Worm (Caenorhabditis elegans) whole organism, L4 larva: Measurements from ENCODE around the gene R09E10.8.

Experiments
- F10B5.3 ChIP-seq: sonication (generic microtip); optimal IDR thresholded peaks from 2 replicates; lab custom pipeline; 2016; ENCODE audit warnings: mild to moderate bottlenecking, missing genetic modification characterization, missing compliant biosample characterization
- F26F4.8 ChIP-seq: fragments of 200-800 bp; sonication (Bioruptor generic); conservative IDR thresholded peaks from 2 replicates; pipeline ENCODE4 v1.3.6; 2022; ENCODE audit warnings: missing genetic modification characterization, missing compliant biosample characterization
- R02D3.7 ChIP-seq: fragments of 150-350 bp; sonication (generic microtip); optimal IDR thresholded peaks from 3 replicates; lab custom pipeline; 2014; ENCODE audit warnings: missing biosample characterization, missing genetic modification characterization
- T26A8.4 ChIP-seq: fragments of 200-800 bp; sonication (Bioruptor generic); IDR thresholded peaks from 2 replicates; pipeline ENCODE4 v1.3.6; 2022; ENCODE audit warnings: missing genetic modification characterization, missing compliant biosample characterization
- ZK546.5 ChIP-seq, 2 experiments: sonication (generic microtip); optimal IDR thresholded peaks; 2 replicates each; lab custom pipeline; 2017; ENCODE audit warnings: missing biosample characterization in 2 of 2, missing genetic modification characterization in 2 of 2
- aha-1 ChIP-seq: fragments of 150-350 bp; peaks from one replicate; lab custom pipeline; 2014; ENCODE audit warnings: missing biosample characterization, missing genetic modification characterization
- aly-2 ChIP-seq: sonication (generic microtip); optimal IDR thresholded peaks from 2 replicates; lab custom pipeline; 2018; ENCODE audit warnings: missing biosample characterization, missing genetic modification characterization
- arid-1 ChIP-seq: fragments of 200-800 bp; sonication (Bioruptor generic); conservative IDR thresholded peaks from 2 replicates; pipeline ENCODE4 v1.3.6; 2022; ENCODE audit warnings: missing genetic modification reagents, missing genetic modification characterization, missing compliant biosample characterization
- attf-4 ChIP-seq: sonication (generic microtip); optimal IDR thresholded peaks from 3 replicates; lab custom pipeline; 2017; ENCODE audit warnings: missing biosample characterization, missing genetic modification characterization
- daf-19 ChIP-seq: fragments of 200-800 bp; sonication (Bioruptor generic); conservative IDR thresholded peaks from 2 replicates; pipeline ENCODE4 v1.3.6; 2022; ENCODE audit warnings: missing genetic modification characterization, missing compliant biosample characterization
- dmd-8 ChIP-seq: fragments of 200-800 bp; sonication (Bioruptor generic); IDR thresholded peaks from 2 replicates; pipeline ENCODE4 v1.3.6; 2022; ENCODE audit warnings: missing genetic modification characterization, missing compliant biosample characterization
- dpl-1 ChIP-seq: fragments of 150-350 bp; optimal IDR thresholded peaks from 2 replicates; lab custom pipeline; 2014; ENCODE audit warnings: missing biosample characterization, missing genetic modification reagents, missing genetic modification characterization
- duxl-1 ChIP-seq: sonication (generic microtip); optimal IDR thresholded peaks from 2 replicates; lab custom pipeline; 2016; ENCODE audit warnings: mild to moderate bottlenecking, missing genetic modification characterization, moderate library complexity, missing compliant biosample characterization; ENCODE audit not compliant: poor library complexity
- dve-1 ChIP-seq: sonication (generic microtip); optimal IDR thresholded peaks from 2 replicates; lab custom pipeline; 2017; ENCODE audit warnings: antibody characterized with exemption, mild to moderate bottlenecking, missing genetic modification characterization, missing compliant biosample characterization; ENCODE audit not compliant: insufficient read depth
- hlh-11 ChIP-seq: fragments of 200-800 bp; sonication (Bioruptor generic); optimal IDR thresholded peaks from 2 replicates; lab custom pipeline; 2018; ENCODE audit warnings: mild to moderate bottlenecking, missing genetic modification characterization, missing compliant biosample characterization
- hlh-30 ChIP-seq: sonication (generic microtip); optimal IDR thresholded peaks from 2 replicates; lab custom pipeline; 2017; ENCODE audit warnings: antibody characterized with exemption, mild to moderate bottlenecking, missing genetic modification characterization, missing compliant biosample characterization; ENCODE audit not compliant: insufficient read depth
- hmg-1.1 ChIP-seq: fragments of 200-800 bp; sonication (Bioruptor generic); IDR thresholded peaks from 2 replicates; pipeline ENCODE4 v1.3.6; 2022; ENCODE audit warnings: missing genetic modification reagents, missing genetic modification characterization, missing compliant biosample characterization
- lin-38 ChIP-seq: fragments of 200-800 bp; sonication (Bioruptor generic); IDR thresholded peaks from 2 replicates; pipeline ENCODE4 v1.3.6; 2022; ENCODE audit warnings: missing genetic modification reagents, missing genetic modification characterization, missing compliant biosample characterization
- mdl-1 ChIP-seq, 2 experiments: fragments of 150-350 bp in 1 of 2; sonication (generic microtip) in 1 of 2; optimal IDR thresholded peaks; 2 replicates each; lab custom pipeline; 2014 to 2017; ENCODE audit warnings: missing biosample characterization in 2 of 2, missing genetic modification characterization in 2 of 2
- mep-1 ChIP-seq: fragments of 150-350 bp; sonication (generic microtip); optimal IDR thresholded peaks from 3 replicates; lab custom pipeline; 2014; ENCODE audit warnings: missing biosample characterization, missing genetic modification characterization
- mes-2 ChIP-seq: sonication (generic microtip); optimal IDR thresholded peaks from 2 replicates; lab custom pipeline; 2016; ENCODE audit warnings: missing genotype, mild to moderate bottlenecking, missing genetic modification characterization, missing compliant biosample characterization; ENCODE audit not compliant: poor library complexity, severe bottlenecking
- mxl-2 ChIP-seq: fragments of 200-800 bp; sonication (Bioruptor generic); conservative IDR thresholded peaks from 2 replicates; pipeline ENCODE4 v1.3.6; 2022; ENCODE audit warnings: missing genetic modification reagents, missing genetic modification characterization, missing compliant biosample characterization
- mxl-3 ChIP-seq: fragments of 200-800 bp; sonication (Bioruptor generic); optimal IDR thresholded peaks from 2 replicates; lab custom pipeline; 2018; ENCODE audit warnings: mild to moderate bottlenecking, missing genetic modification characterization, missing compliant biosample characterization
- nhr-10 ChIP-seq: fragments of 150-350 bp; optimal IDR thresholded peaks from 2 replicates; lab custom pipeline; 2014; ENCODE audit warnings: missing biosample characterization, missing genetic modification characterization
- nhr-102 ChIP-seq: sonication (generic microtip); optimal IDR thresholded peaks from 2 replicates; lab custom pipeline; 2016; ENCODE audit warnings: mild to moderate bottlenecking, missing genetic modification characterization, moderate library complexity, missing compliant biosample characterization
- nhr-11 ChIP-seq: fragments of 150-350 bp; optimal IDR thresholded peaks from 2 replicates; lab custom pipeline; 2014; ENCODE audit warnings: missing biosample characterization, missing genetic modification characterization
- nhr-111 ChIP-seq: fragments of 200-800 bp; sonication (Bioruptor generic); optimal IDR thresholded peaks from 2 replicates; lab custom pipeline; 2018; ENCODE audit warnings: mild to moderate bottlenecking, missing genetic modification characterization, missing compliant biosample characterization
- nhr-28 ChIP-seq: fragments of 150-350 bp; optimal IDR thresholded peaks from 2 replicates; lab custom pipeline; 2014; ENCODE audit warnings: missing biosample characterization, missing genetic modification characterization
- nhr-42 ChIP-seq: fragments of 200-800 bp; sonication (Bioruptor generic); IDR thresholded peaks from 2 replicates; pipeline ENCODE4 v1.3.6; 2022; ENCODE audit warnings: missing genetic modification characterization, missing compliant biosample characterization
- nhr-76 ChIP-seq: fragments of 150-350 bp; optimal IDR thresholded peaks from 2 replicates; lab custom pipeline; 2014; ENCODE audit warnings: missing biosample characterization, missing genetic modification characterization
- pha-4 ChIP-seq, 2 experiments: fragments of 150-350 bp in 1 of 2; fragments of 200-800 bp in 1 of 2; sonication (Bioruptor generic) in 1 of 2; IDR thresholded peaks in 1 of 2; optimal IDR thresholded peaks in 1 of 2; 2 replicates each; pipeline versions ENCODE4 v1.3.6 to Lab custom; 2014 to 2022; ENCODE audit warnings: missing genetic modification characterization in 2 of 2, missing genetic modification reagents in 2 of 2, missing biosample characterization in 1 of 2, missing compliant biosample characterization in 1 of 2
- saeg-2 ChIP-seq: fragments of 200-800 bp; sonication (Bioruptor generic); IDR thresholded peaks from 2 replicates; pipeline ENCODE4 v1.3.6; 2022; ENCODE audit warnings: missing genetic modification reagents, missing genetic modification characterization, missing compliant biosample characterization
- snpc-1.2 ChIP-seq: fragments of 200-800 bp; sonication (Bioruptor generic); IDR thresholded peaks from 2 replicates; pipeline ENCODE4 v1.3.6; 2022; ENCODE audit warnings: missing genetic modification reagents, missing genetic modification characterization, missing compliant biosample characterization
- snpc-4 ChIP-seq: fragments of 150-350 bp; optimal IDR thresholded peaks from 2 replicates; lab custom pipeline; 2014; ENCODE audit warnings: missing biosample characterization, missing genetic modification characterization
- spr-1 ChIP-seq: sonication (generic microtip); optimal IDR thresholded peaks from 2 replicates; lab custom pipeline; 2016; ENCODE audit warnings: mild to moderate bottlenecking, missing genetic modification characterization, missing compliant biosample characterization
- unc-39 ChIP-seq: sonication (generic microtip); optimal IDR thresholded peaks from 2 replicates; lab custom pipeline; 2017; ENCODE audit warnings: missing biosample characterization, missing genetic modification characterization
- unc-62 ChIP-seq, 3 experiments: fragments of 150-350 bp in 1 of 3; sonication (generic microtip); optimal IDR thresholded peaks in 2 of 3; peaks in 1 of 3; 1 replicate in 1 of 3; 2 replicates in 2 of 3; lab custom pipeline; 2014 to 2017; ENCODE audit warnings: missing biosample characterization in 3 of 3, missing genetic modification characterization in 3 of 3, missing genetic modification reagents in 3 of 3, missing genotype in 1 of 3
- zfp-2 ChIP-seq: sonication (generic microtip); optimal IDR thresholded peaks from 2 replicates; lab custom pipeline; 2016; ENCODE audit warnings: mild to moderate bottlenecking, missing genetic modification characterization, missing compliant biosample characterization

The R09E10.8 gene

ce11 chrIV:10295084-10295483 is 15.1 kb downstream of the R09E10.8 start, which contains the start of gene R09E10.13:
R09E10.13 (minus strand) TSS chrIV:10295144.
- TF ChIP-seq unc-62 (GFP tag; optimal IDR thresholded peaks at IDR 0.05 in 1 of 2; lab: Kevin White, UChicago): peak in 1 of 2 experiments; percentile 84
- no peak for TF ChIP-seq unc-62 (tag; optimal IDR thresholded peaks at IDR 0.05; lab: Kevin White, UChicago)
- no peak for TF ChIP-seq attf-4
- peak; percentile 68 for TF ChIP-seq hlh-30 (tag; lab: Kevin White, UChicago)
- TF ChIP-seq lin-38 (GFP tag; lab: Robert Waterston, UW): no peak
- TF ChIP-seq hlh-11 (tag; lab: Kevin White, UChicago): peak; percentile 42

ce11 chrIV:10294030-10294429 is 16.2 kb downstream of the R09E10.8 start, which contains the start of gene R09E10.6:
R09E10.6 (minus strand) TSS chrIV:10294130.
- TF ChIP-seq nhr-28 (no peak), dve-1 (tag; lab: Kevin White, UChicago) (no peak), daf-19 (GFP tag; lab: Robert Waterston, UW) (no peak), F10B5.3 (no peak), nhr-111 (GFP tag; lab: Kevin White, UChicago) (no peak), mep-1 (tag; lab: Kevin White, UChicago) (no peak), aly-2 (tag; lab: Kevin White, UChicago) (no peak), F26F4.8 (GFP tag; lab: Robert Waterston, UW) (no peak), mdl-1 (tag; optimal IDR thresholded peaks at IDR 0.05; lab: Kevin White, UChicago) (no peak), snpc-4 (no peak), snpc-1.2 (no peak), mxl-3 (GFP tag; lab: Kevin White, UChicago) (no peak), spr-1 (tag; lab: Kevin White, UChicago) (no peak), nhr-76 (tag; lab: Kevin White, UChicago) (no peak), zfp-2 (tag; lab: Kevin White, UChicago) (no peak), mes-2 (tag; lab: Kevin White, UChicago) (no peak), nhr-102 (tag; lab: Kevin White, UChicago) (no peak), ZK546.5 (tag; optimal IDR thresholded peaks at IDR 0.05; lab: Kevin White, UChicago) (no peak)
- TF ChIP-seq, all 104 proteins: peak for 0

- no peak for TF ChIP-seq duxl-1 (tag; lab: Kevin White, UChicago)
- TF ChIP-seq aha-1 (tag; lab: Kevin White, UChicago): peak; percentile 90
- no peak for TF ChIP-seq nhr-42 (GFP tag; lab: Robert Waterston, UW)
Measured at ce11 chrIV:10288575-10288974, 21.7 kb downstream of the R09E10.8 start.

ce11 chrIV:10286655-10287054 is 23.6 kb downstream of the R09E10.8 start, which contains the start of gene ebax-1:
ebax-1 (plus strand) TSS chrIV:10286955.
- TF ChIP-seq hmg-1.1 (GFP tag; lab: Robert Waterston, UW): no peak

ce11 chrIV:10285328-10285727 is 24.9 kb downstream of the R09E10.8 start:
- TF ChIP-seq mxl-2 (GFP tag; lab: Robert Waterston, UW) (no peak), R02D3.7 (tag; lab: Kevin White, UChicago) (peak; percentile 34)

- TF ChIP-seq mep-1 (tag; lab: Kevin White, UChicago): peak; percentile 84
- no peak for TF ChIP-seq unc-39
- TF ChIP-seq hlh-30 (tag; lab: Kevin White, UChicago): peak; percentile 64
- peak in 1 of 2 experiments; percentile 85 for TF ChIP-seq unc-62 (GFP tag; optimal IDR thresholded peaks at IDR 0.05 in 1 of 2; lab: Kevin White, UChicago)
- TF ChIP-seq unc-62 (tag; optimal IDR thresholded peaks at IDR 0.05; lab: Kevin White, UChicago): no peak
- TF ChIP-seq mxl-3 (GFP tag; lab: Kevin White, UChicago): peak; percentile 87
- peak; percentile 76 for TF ChIP-seq nhr-28
- no peak for TF ChIP-seq saeg-2 (GFP tag; lab: Robert Waterston, UW)
- TF ChIP-seq arid-1: 0 out of 2 replicates have a peak, but pooled peaks have one; percentile 14
- TF ChIP-seq dmd-8: no peak
- no peak for TF ChIP-seq nhr-10 (tag; lab: Kevin White, UChicago)
- peak; percentile 83 for TF ChIP-seq dpl-1 (GFP tag; lab: Kevin White, UChicago)
- no peak for TF ChIP-seq zfp-2 (tag; lab: Kevin White, UChicago)
- no peak for TF ChIP-seq nhr-11 (tag; lab: Kevin White, UChicago)
- peak; percentile 51 for TF ChIP-seq T26A8.4 (GFP tag; lab: Robert Waterston, UW)
- peak in 1 of 2 experiments; percentile 64 for TF ChIP-seq mdl-1 (tag; optimal IDR thresholded peaks at IDR 0.05; lab: Kevin White, UChicago)
- no peak for TF ChIP-seq pha-4 (GFP tag; IDR thresholded peaks at IDR 0.05; lab: Robert Waterston, UW)
- TF ChIP-seq pha-4 (tag; optimal IDR thresholded peaks at IDR 0.05; lab: Kevin White, UChicago): no peak
- TF ChIP-seq nhr-42 (GFP tag; lab: Robert Waterston, UW): no peak
Measured at ce11 chrIV:10284194-10284910, 25.9 kb downstream of the R09E10.8 start, which contains the start of gene rad-51. rad-51 (minus strand) TSS chrIV:10284244.
